Fruit fly (Drosophila melanogaster) Kc167 (cell line): ENCODE measurements around the gene CG31467.

Source experiments
- Myc ChIP-seq: fragments of >200 bp; optimal IDR thresholded peaks from 2 replicates; lab custom pipeline; 2017; ENCODE audit warnings: missing external identifiers
- Sin3A ChIP-seq: fragments of >200 bp; optimal IDR thresholded peaks from 2 replicates; lab custom pipeline; 2018; ENCODE audit warnings: missing external identifiers
- h ChIP-seq: fragments of >200 bp; optimal IDR thresholded peaks from 3 replicates; lab custom pipeline; 2018; ENCODE audit warnings: missing external identifiers
- insv ChIP-seq: fragments of >200 bp; optimal IDR thresholded peaks from 3 replicates; lab custom pipeline; 2018; ENCODE audit warnings: missing external identifiers
- psq ChIP-seq: fragments of >200 bp; optimal IDR thresholded peaks from 2 replicates; lab custom pipeline; 2017; ENCODE audit warnings: missing external identifiers
- ttk ChIP-seq: sonication (Bioruptor generic); optimal IDR thresholded peaks from 2 replicates; lab custom pipeline; 2017; ENCODE audit warnings: missing external identifiers

- TF ChIP-seq psq (lab: Kevin White, UChicago) (no peak), insv (lab: Kevin White, UChicago) (no peak), Myc (lab: Kevin White, UChicago) (no peak), Sin3A (lab: Kevin White, UChicago) (no peak), h (no peak), ttk (no peak)
Observed at dm6 chr3R:10673571-10673970, 33.1 kb downstream of the CG31467 start.
